Worm (Caenorhabditis elegans): Measurements from ENCODE around the gene T10B10.9.

DNA sequence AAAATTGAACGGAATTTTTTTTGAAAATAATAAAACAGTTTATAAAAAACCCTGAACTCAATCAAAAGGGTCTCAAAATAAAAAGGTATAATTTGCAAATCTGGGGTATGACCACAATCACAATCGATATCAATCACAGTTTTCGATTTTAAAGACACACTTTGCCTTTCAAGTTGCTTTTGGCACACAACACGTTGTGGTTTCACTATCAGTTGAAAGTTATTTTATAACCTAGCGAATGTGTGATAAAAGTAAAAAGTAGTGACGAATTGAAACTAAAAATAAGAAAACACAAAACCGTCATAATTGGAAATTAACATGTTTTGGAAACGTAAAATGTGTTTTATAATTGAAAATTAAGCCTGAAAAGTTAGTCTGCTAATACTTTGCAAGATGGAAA lies 3.5 kb downstream of the T10B10.9 start:
- TF ChIP-seq hnd-1 (tag; optimal IDR thresholded peaks at IDR 0.05) (no peak), aly-1 (tag; optimal IDR thresholded peaks at IDR 0.05) (no peak), flt-1 (GFP tag; IDR thresholded peaks at IDR 0.05) (no peak), ama-1 (optimal IDR thresholded peaks at IDR 0.05) (no peak), tbx-11 (GFP tag; IDR thresholded peaks at IDR 0.05) (no peak), B0310.2 (tag; optimal IDR thresholded peaks at IDR 0.05) (no peak)

Data from whole organism, early embryonic.